Fruit fly (Drosophila melanogaster) whole organism, embryonic: ENCODE measurements around the gene mRpS2.
A peak's percentile ranks its signal among the peaks of the same experiment; 100 is the strongest.

Source experiments
- Aef1 ChIP-seq: fragments of 200-800 bp; sonication (Bioruptor generic); IDR thresholded peaks from 3 replicates; pipeline ENCODE4 v1.3.6; 2022; ENCODE audit warnings: missing biosample characterization, missing genetic modification characterization
- Asciz ChIP-seq: fragments of 200-800 bp; sonication (Bioruptor generic); optimal IDR thresholded peaks from 2 replicates; lab custom pipeline; 2017; ENCODE audit warnings: missing biosample characterization, mild to moderate bottlenecking, missing genetic modification characterization, missing genetic modification reagents
- Atf3 ChIP-seq: fragments of 200-800 bp; sonication (Bioruptor generic); optimal IDR thresholded peaks from 3 replicates; lab custom pipeline; 2016; ENCODE audit warnings: missing biosample characterization, missing genetic modification characterization
- Awh ChIP-seq: fragments of 200-800 bp; sonication (Bioruptor generic); IDR thresholded peaks from 2 replicates; pipeline ENCODE4, ENCODE4 v1.3.6; 2022; ENCODE audit warnings: missing biosample characterization, missing genetic modification characterization
- CG1024 ChIP-seq: fragments of 200-800 bp; sonication (Bioruptor generic); IDR thresholded peaks from 2 replicates; pipeline ENCODE4 v1.3.6; 2022; ENCODE audit warnings: missing biosample characterization, missing genetic modification characterization
- CG10321 ChIP-seq: fragments of 200-800 bp; sonication (Bioruptor generic); IDR thresholded peaks from 2 replicates; pipeline ENCODE4 v1.3.6; 2022; ENCODE audit warnings: missing biosample characterization, missing genetic modification characterization
- CG10959 ChIP-seq: fragments of 200-800 bp; sonication (Bioruptor generic); IDR thresholded peaks from 2 replicates; pipeline ENCODE4 v1.3.6; 2022; ENCODE audit warnings: missing biosample characterization, missing genetic modification characterization
- CG11085 ChIP-seq: fragments of 200-800 bp; sonication (Bioruptor generic); IDR thresholded peaks from 2 replicates; pipeline ENCODE4 v1.3.6; 2022; ENCODE audit warnings: missing biosample characterization, missing genetic modification characterization
- CG11093 ChIP-seq: fragments of 200-800 bp; sonication (Bioruptor generic); IDR thresholded peaks from 3 replicates; pipeline ENCODE4 v1.3.6; 2022; ENCODE audit warnings: missing biosample characterization, missing genetic modification characterization
- CG11247 ChIP-seq: fragments of 200-800 bp; sonication (Bioruptor generic); IDR thresholded peaks from 2 replicates; pipeline ENCODE4 v1.3.6; 2022; ENCODE audit warnings: missing biosample characterization, missing genetic modification characterization
- CG12769 ChIP-seq: fragments of 200-800 bp; sonication (Bioruptor generic); optimal IDR thresholded peaks from 2 replicates; lab custom pipeline; 2019; ENCODE audit warnings: missing biosample characterization, mild to moderate bottlenecking, missing genetic modification characterization, moderate library complexity
- CG13287 ChIP-seq: fragments of 200-800 bp; sonication (Bioruptor generic); IDR thresholded peaks from 2 replicates; pipeline ENCODE4 v1.3.6; 2022; ENCODE audit warnings: missing biosample characterization, missing genetic modification characterization; ENCODE audit not compliant: partially characterized antibody
- CG13296 ChIP-seq: fragments of 200-800 bp; sonication (Bioruptor generic); optimal IDR thresholded peaks from 3 replicates; lab custom pipeline; 2018; ENCODE audit warnings: missing biosample characterization, mild to moderate bottlenecking, missing genetic modification characterization
- CG1603 ChIP-seq: fragments of 200-800 bp; sonication (Bioruptor generic); optimal IDR thresholded peaks from 2 replicates; lab custom pipeline; 2019; ENCODE audit warnings: missing biosample characterization, mild to moderate bottlenecking, missing genetic modification characterization, moderate library complexity
- CG17829 ChIP-seq: fragments of 200-800 bp; optimal IDR thresholded peaks from 2 replicates; lab custom pipeline; 2019; ENCODE audit warnings: missing biosample characterization, mild to moderate bottlenecking, missing genetic modification characterization, moderate library complexity
- CG18476 ChIP-seq: fragments of 200-800 bp; sonication (Bioruptor generic); optimal IDR thresholded peaks from 2 replicates; lab custom pipeline; 2016; ENCODE audit warnings: missing biosample characterization, mild to moderate bottlenecking, missing genetic modification characterization
- CG2116 ChIP-seq: fragments of 200-800 bp; sonication (Bioruptor generic); optimal IDR thresholded peaks from 3 replicates; lab custom pipeline; 2018; ENCODE audit warnings: missing biosample characterization, mild to moderate bottlenecking, missing genetic modification characterization
- CG2120 ChIP-seq: fragments of 200-800 bp; sonication (Bioruptor generic); optimal IDR thresholded peaks from 3 replicates; lab custom pipeline; 2016; ENCODE audit warnings: missing biosample characterization, missing genetic modification characterization
- CG2199 ChIP-seq: fragments of 200-800 bp; sonication (Bioruptor generic); IDR thresholded peaks from 3 replicates; pipeline ENCODE4 v1.3.6; 2022; ENCODE audit warnings: missing biosample characterization, missing genetic modification characterization
- CG30020 ChIP-seq: fragments of 200-800 bp; optimal IDR thresholded peaks from 2 replicates; lab custom pipeline; 2019; ENCODE audit warnings: missing biosample characterization, mild to moderate bottlenecking, missing genetic modification characterization, moderate library complexity
- CG31224 ChIP-seq: fragments of 200-800 bp; sonication (Bioruptor generic); IDR thresholded peaks from 2 replicates; pipeline ENCODE4 v1.3.6; 2022; ENCODE audit warnings: missing biosample characterization, missing genetic modification characterization
- CG4820 ChIP-seq: fragments of 200-800 bp; sonication (Bioruptor generic); optimal IDR thresholded peaks from 3 replicates; lab custom pipeline; 2016; ENCODE audit warnings: missing biosample characterization, missing genetic modification characterization
- CG6689 ChIP-seq: fragments of 200-800 bp; sonication (Bioruptor generic); IDR thresholded peaks from 2 replicates; pipeline ENCODE4 v1.3.6; 2022; ENCODE audit warnings: missing biosample characterization, missing genetic modification characterization
- CG9932 ChIP-seq: fragments of 200-800 bp; sonication (Bioruptor generic); IDR thresholded peaks from 2 replicates; pipeline ENCODE4 v1.3.6; 2022; ENCODE audit warnings: missing biosample characterization, missing genetic modification characterization
- CkIIα-i1 ChIP-seq: fragments of 200-800 bp; sonication (Bioruptor generic); IDR thresholded peaks from 2 replicates; pipeline ENCODE4 v1.3.6; 2022; ENCODE audit warnings: missing biosample characterization, missing genetic modification characterization
- Dbx ChIP-seq: fragments of 200-800 bp; sonication (Bioruptor generic); IDR thresholded peaks from 3 replicates; pipeline ENCODE4 v1.3.6; 2022; ENCODE audit warnings: missing biosample characterization, missing genetic modification characterization
- Dip2 ChIP-seq: fragments of 200-800 bp; sonication (Bioruptor generic); IDR thresholded peaks from 2 replicates; pipeline ENCODE4 v1.3.6; 2022; ENCODE audit warnings: missing biosample characterization, missing genetic modification characterization
- Doc3 ChIP-seq: fragments of 200-800 bp; sonication (Bioruptor generic); IDR thresholded peaks from 3 replicates; pipeline ENCODE4 v1.3.6; 2022; ENCODE audit warnings: missing biosample characterization, missing genetic modification characterization; ENCODE audit not compliant: partially characterized antibody
- Ets65A ChIP-seq: fragments of 200-800 bp; sonication (Bioruptor generic); peaks from one replicate; lab custom pipeline; 2016; ENCODE audit warnings: missing biosample characterization, missing genetic modification characterization
- Jarid2 ChIP-seq: fragments of 200-800 bp; sonication (Bioruptor generic); optimal IDR thresholded peaks from 3 replicates; lab custom pipeline; 2017; ENCODE audit warnings: mild to moderate bottlenecking, missing biosample characterization, missing genetic modification reagents, missing genetic modification characterization
- NC2β ChIP-seq: fragments of 200-800 bp; sonication (Bioruptor generic); optimal IDR thresholded peaks from 2 replicates; lab custom pipeline; 2016; ENCODE audit warnings: missing biosample characterization, missing genetic modification characterization
- Nf-YB ChIP-seq: fragments of 200-800 bp; sonication (Bioruptor generic); optimal IDR thresholded peaks from 3 replicates; lab custom pipeline; 2019; ENCODE audit warnings: missing biosample characterization, mild to moderate bottlenecking, missing genetic modification characterization, moderate library complexity
- Sox102F ChIP-seq: fragments of 200-800 bp; sonication (Bioruptor generic); optimal IDR thresholded peaks from 2 replicates; lab custom pipeline; 2018; ENCODE audit warnings: missing biosample characterization, mild to moderate bottlenecking, missing genetic modification characterization, moderate library complexity
- YL-1 ChIP-seq: fragments of 200-800 bp; sonication (Bioruptor generic); optimal IDR thresholded peaks from 3 replicates; lab custom pipeline; 2017; ENCODE audit warnings: missing biosample characterization, mild to moderate bottlenecking, missing genetic modification characterization
- bigmax ChIP-seq: fragments of 200-800 bp; sonication (Bioruptor generic); optimal IDR thresholded peaks from 2 replicates; lab custom pipeline; 2018; ENCODE audit warnings: missing biosample characterization, mild to moderate bottlenecking, missing genetic modification characterization
- corto ChIP-seq: fragments of 200-800 bp; sonication (Bioruptor generic); optimal IDR thresholded peaks from 2 replicates; lab custom pipeline; 2016; ENCODE audit warnings: missing biosample characterization, mild to moderate bottlenecking, missing genetic modification characterization, moderate library complexity
- danr ChIP-seq: fragments of 200-800 bp; sonication (Bioruptor generic); IDR thresholded peaks from 2 replicates; pipeline ENCODE4 v1.3.6; 2022; ENCODE audit warnings: missing biosample characterization, missing genetic modification characterization
- emc ChIP-seq: fragments of 200-800 bp; sonication (Bioruptor generic); optimal IDR thresholded peaks from 2 replicates; lab custom pipeline; 2016; ENCODE audit warnings: missing biosample characterization, missing genetic modification characterization
- eve ChIP-seq, 2 experiments: fragments of >200 bp; optimal IDR thresholded peaks; 2 replicates each; lab custom pipeline; 2017; ENCODE audit warnings: missing biosample characterization in 2 of 2, missing genetic modification characterization in 2 of 2
- fd96Cb ChIP-seq: fragments of 200-800 bp; sonication (Bioruptor generic); optimal IDR thresholded peaks from 2 replicates; lab custom pipeline; 2018; ENCODE audit warnings: missing biosample characterization, mild to moderate bottlenecking, missing genetic modification characterization, moderate library complexity
- gcm2 ChIP-seq: fragments of 200-800 bp; sonication (Bioruptor generic); optimal IDR thresholded peaks from 2 replicates; lab custom pipeline; 2016; ENCODE audit warnings: missing biosample characterization, missing genetic modification characterization
- jing ChIP-seq: fragments of 200-800 bp; sonication (Bioruptor generic); optimal IDR thresholded peaks from 2 replicates; lab custom pipeline; 2018; ENCODE audit warnings: missing biosample characterization, mild to moderate bottlenecking, missing genetic modification characterization
- mam ChIP-seq: fragments of 200-800 bp; sonication (Bioruptor generic); optimal IDR thresholded peaks from 3 replicates; lab custom pipeline; 2016; ENCODE audit warnings: missing biosample characterization, missing genetic modification characterization
- pb ChIP-seq: fragments of 200-800 bp; sonication (Bioruptor generic); optimal IDR thresholded peaks from 3 replicates; lab custom pipeline; 2016; ENCODE audit warnings: missing biosample characterization, missing genetic modification characterization
- sd ChIP-seq: fragments of 200-800 bp; sonication (Bioruptor generic); optimal IDR thresholded peaks from 3 replicates; lab custom pipeline; 2018; ENCODE audit warnings: missing biosample characterization, mild to moderate bottlenecking, missing genetic modification characterization, moderate library complexity
- slou ChIP-seq: fragments of 200-800 bp; sonication (Bioruptor generic); optimal IDR thresholded peaks from 3 replicates; lab custom pipeline; 2016; ENCODE audit warnings: missing biosample characterization, missing genetic modification characterization
- sug ChIP-seq: fragments of 200-800 bp; optimal IDR thresholded peaks from 2 replicates; lab custom pipeline; 2019; ENCODE audit warnings: missing biosample characterization, mild to moderate bottlenecking, missing genetic modification characterization, moderate library complexity
- tap ChIP-seq: fragments of 200-800 bp; optimal IDR thresholded peaks from 3 replicates; lab custom pipeline; 2019; ENCODE audit warnings: missing biosample characterization, mild to moderate bottlenecking, missing genetic modification characterization, moderate library complexity
- toy ChIP-seq: fragments of 200-800 bp; sonication (Bioruptor generic); IDR thresholded peaks from 2 replicates; pipeline ENCODE4 v1.3.6; 2022; ENCODE audit warnings: missing biosample characterization, missing genetic modification characterization
- vnd ChIP-seq: fragments of 200-800 bp; sonication (Bioruptor generic); IDR thresholded peaks from 3 replicates; pipeline ENCODE4 v1.3.6; 2022; ENCODE audit warnings: missing biosample characterization, missing genetic modification characterization; ENCODE audit not compliant: partially characterized antibody

The mRpS2 gene

DNA sequence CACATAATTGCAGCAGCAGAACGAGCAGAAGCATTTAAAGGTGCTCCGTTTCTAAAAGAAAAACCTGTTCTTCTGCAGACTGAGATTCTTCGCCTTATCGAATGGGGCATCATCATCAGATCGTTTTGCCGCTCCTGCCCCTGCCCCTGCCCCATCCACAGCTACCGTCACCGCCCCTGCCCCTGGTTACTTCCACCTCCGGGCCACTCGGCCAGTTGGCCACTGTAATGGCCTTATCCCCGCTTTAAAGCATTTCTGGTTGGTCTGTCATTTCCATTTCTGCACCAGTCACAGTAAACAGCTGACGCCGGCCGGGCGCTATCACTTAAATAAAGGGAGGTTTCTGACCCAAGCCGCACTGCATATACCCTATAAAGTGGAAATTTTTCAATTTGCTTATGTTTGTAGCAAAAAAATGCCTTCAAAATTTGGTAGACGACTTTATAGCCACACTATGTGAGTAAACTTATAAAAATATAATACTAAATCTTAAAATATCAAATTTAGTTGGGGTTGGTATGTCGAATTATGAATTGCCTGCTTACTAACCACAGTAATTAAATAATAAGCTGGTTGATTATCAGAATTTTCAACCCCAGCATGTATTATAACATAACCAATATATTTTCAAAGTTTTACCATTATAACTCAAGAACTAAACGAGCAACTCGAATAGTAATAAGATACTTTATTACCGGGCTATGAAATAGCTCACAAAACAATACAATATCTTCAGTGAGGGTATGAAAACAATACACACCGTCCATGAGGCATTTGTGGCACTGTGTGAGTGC is 39.3 kb downstream of the mRpS2 start (continued):
- TF ChIP-seq CG1024 (GFP tag; lab: Robert Waterston, UW) (no peak), Sox102F (GFP tag; lab: Kevin White, UChicago) (peak; percentile 59), CG31224 (peak; percentile 89), CG10959 (no peak; the same call in 1 of the 2 replicates), pb (peak; percentile 2), sd (tag; lab: Kevin White, UChicago) (no peak), CG13287 (no peak), CG11085 (GFP tag; lab: Robert Waterston, UW) (no peak), CG2120 (peak; percentile 82), CG2116 (GFP tag; lab: Kevin White, UChicago) (peak; percentile 37), mam (GFP tag; lab: Kevin White, UChicago) (no peak), CG9932 (GFP tag; lab: Robert Waterston, UW) (no peak; the same call in 1 of the 2 replicates), CG4820 (GFP tag; lab: Kevin White, UChicago) (peak; percentile 51), CG17829 (tag; lab: Kevin White, UChicago) (peak; percentile 35), CG2199 (GFP tag; lab: Robert Waterston, UW) (no peak), Doc3 (GFP tag; lab: Robert Waterston, UW) (no peak; the same call in 2 of the 3 replicates), fd96Cb (tag; lab: Kevin White, UChicago) (peak; percentile 59), CG18476 (GFP tag; lab: Kevin White, UChicago) (peak; percentile 60), sug (tag; lab: Kevin White, UChicago) (peak; percentile 30), NC2β (GFP tag; lab: Kevin White, UChicago) (no peak), jing (no peak), CG1603 (tag; lab: Kevin White, UChicago) (no peak), bigmax (GFP tag; lab: Kevin White, UChicago) (no peak), gcm2 (GFP tag; lab: Kevin White, UChicago) (no peak), toy (GFP tag; lab: Robert Waterston, UW) (no peak), Atf3 (peak; percentile 13), CG30020 (peak; percentile 24), CkIIα-i1 (GFP tag; lab: Robert Waterston, UW) (no peak), Awh (no peak), vnd (no peak), CG12769 (tag; lab: Kevin White, UChicago) (peak; percentile 21), danr (GFP tag; lab: Robert Waterston, UW) (no peak), Ets65A (peak; percentile 89), CG13296 (GFP tag; lab: Kevin White, UChicago) (peak; percentile 74), Nf-YB (GFP tag; lab: Kevin White, UChicago) (peak; percentile 92), corto (GFP tag; lab: Kevin White, UChicago) (no peak), Dip2 (GFP tag; lab: Robert Waterston, UW) (no peak), Dbx (GFP tag; lab: Robert Waterston, UW) (peak; percentile 40; the same call in 1 of the 3 replicates), CG11093 (GFP tag; lab: Robert Waterston, UW) (no peak), CG10321 (GFP tag; lab: Robert Waterston, UW) (no peak), YL-1 (GFP tag; lab: Kevin White, UChicago) (no peak), CG11247 (GFP tag; lab: Robert Waterston, UW) (0 out of 2 replicates have a peak, but pooled peaks have one; percentile 16), Asciz (peak; percentile 64), CG6689 (GFP tag; lab: Robert Waterston, UW) (no peak; the same call in 1 of the 2 replicates), Jarid2 (GFP tag; lab: Kevin White, UChicago) (peak; percentile 25), Aef1 (GFP tag; lab: Robert Waterston, UW) (peak; percentile 59), eve (GFP tag; optimal IDR thresholded peaks at IDR 0.05; lab: Kevin White, UChicago) (no peak), emc (GFP tag; lab: Kevin White, UChicago) (no peak), tap (tag; lab: Kevin White, UChicago) (peak; percentile 36), slou (peak; percentile 57)
